Worm (Caenorhabditis elegans): ENCODE measurements around the gene prdx-2.
A peak's percentile ranks its signal among the peaks of the same experiment; 100 is the strongest.

prdx-2 gene

DNA sequence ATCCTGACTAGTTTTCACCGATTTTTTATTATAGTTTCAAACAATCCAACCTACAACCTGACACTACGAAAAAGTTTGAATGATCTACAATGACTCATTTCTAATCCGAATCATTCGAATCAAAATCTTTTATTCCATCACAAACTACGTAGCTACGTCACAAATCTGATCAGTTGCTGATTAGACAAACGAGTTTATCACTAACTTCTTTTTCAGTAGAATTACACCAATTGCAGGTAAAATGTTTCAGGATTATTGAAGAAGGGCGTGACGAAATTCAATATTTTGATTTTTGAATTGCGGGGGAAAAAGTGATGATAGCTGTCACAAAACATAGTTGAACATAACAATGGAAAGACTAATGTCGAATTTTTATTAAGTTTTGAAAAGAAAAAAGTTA, 36.4 kb upstream of the prdx-2 start:
- TF ChIP-seq hnd-1 (tag; optimal IDR thresholded peaks at IDR 0.05) = no peak
- no peak for TF ChIP-seq ama-1 (optimal IDR thresholded peaks at IDR 0.05)
- TF ChIP-seq ceh-36 (tag; optimal IDR thresholded peaks at IDR 0.05) = no peak
- TF ChIP-seq F13C5.2 (tag; optimal IDR thresholded peaks at IDR 0.05) = no peak
- TF ChIP-seq scrt-1 (GFP tag; IDR thresholded peaks at IDR 0.05) = no peak
- no peak for TF ChIP-seq ets-7 (tag; optimal IDR thresholded peaks at IDR 0.05)
- no peak for TF ChIP-seq pes-1 (GFP tag; IDR thresholded peaks at IDR 0.05)
- no peak for TF ChIP-seq tra-4 (tag; optimal IDR thresholded peaks at IDR 0.05)
- TF ChIP-seq sea-1 (GFP tag; conservative IDR thresholded peaks at IDR 0.05) = no peak
- no peak for TF ChIP-seq tbx-37 (GFP tag; conservative IDR thresholded peaks at IDR 0.05)
- no peak for TF ChIP-seq ceh-13 (GFP tag; optimal IDR thresholded peaks at IDR 0.05)
- no peak for TF ChIP-seq flt-1 (GFP tag; IDR thresholded peaks at IDR 0.05)
- no peak for TF ChIP-seq hmg-4 (GFP tag; optimal IDR thresholded peaks at IDR 0.05)
- TF ChIP-seq hmbx-1 (tag; optimal IDR thresholded peaks at IDR 0.05) = no peak
- no peak for TF ChIP-seq B0310.2 (tag; optimal IDR thresholded peaks at IDR 0.05)
- TF ChIP-seq tbx-11 (GFP tag; IDR thresholded peaks at IDR 0.05) = no peak

DNA sequence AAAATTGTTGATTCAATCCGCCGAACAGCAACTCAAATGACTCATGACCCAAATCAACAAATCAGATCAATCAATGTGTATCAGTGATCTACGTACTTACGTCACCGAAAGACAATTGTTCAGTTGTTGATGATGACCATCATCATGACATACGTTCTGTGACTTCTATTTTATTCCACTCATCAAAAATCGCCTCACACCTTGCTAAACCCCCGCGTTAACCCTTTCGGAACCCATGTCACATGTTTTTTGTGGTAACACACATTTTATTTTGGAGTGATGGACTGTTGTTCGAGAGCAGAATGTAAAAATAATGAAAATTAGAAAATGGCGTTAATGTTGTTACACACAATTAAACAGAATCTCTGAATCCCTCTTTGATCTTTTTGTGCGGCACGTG, 35.6 kb upstream of the prdx-2 start:
- TF ChIP-seq scrt-1 (GFP tag; IDR thresholded peaks at IDR 0.05) (no peak), flt-1 (GFP tag; IDR thresholded peaks at IDR 0.05) (no peak), ama-1 (optimal IDR thresholded peaks at IDR 0.05) (no peak), hmg-4 (GFP tag; optimal IDR thresholded peaks at IDR 0.05) (no peak), hmbx-1 (tag; optimal IDR thresholded peaks at IDR 0.05) (no peak), pes-1 (GFP tag; IDR thresholded peaks at IDR 0.05) (no peak)

DNA sequence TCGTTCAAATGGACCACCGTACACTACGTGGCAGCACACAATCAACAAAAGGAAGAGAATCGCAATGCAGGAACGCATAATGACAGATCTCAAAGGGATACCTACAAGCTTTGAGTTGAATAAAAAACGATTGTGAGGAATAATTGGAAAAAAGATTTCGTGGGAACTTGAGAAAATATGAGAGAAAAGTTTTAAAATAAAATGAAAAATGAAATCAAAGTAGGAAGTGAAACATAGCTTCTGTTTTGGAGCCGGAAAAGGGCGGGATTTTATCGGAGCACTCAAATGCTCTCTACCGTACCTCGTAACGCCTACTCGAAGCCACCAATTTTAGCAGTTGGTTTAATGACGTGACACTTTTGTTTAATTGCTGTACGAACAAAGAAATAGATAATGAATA, 33.2 kb upstream of the prdx-2 start, which contains the start of gene F09E5.14:
F09E5.14 (minus strand) TSS at position 101 of the 400 bp plus-strand sequence.
- no peak for TF ChIP-seq scrt-1 (GFP tag; IDR thresholded peaks at IDR 0.05)
- no peak for TF ChIP-seq ama-1 (optimal IDR thresholded peaks at IDR 0.05)
- no peak for TF ChIP-seq hmbx-1 (tag; optimal IDR thresholded peaks at IDR 0.05)
- TF ChIP-seq flt-1 (GFP tag; IDR thresholded peaks at IDR 0.05) = no peak
- TF ChIP-seq ceh-36 (tag; optimal IDR thresholded peaks at IDR 0.05) = no peak
- no peak for TF ChIP-seq pes-1 (GFP tag; IDR thresholded peaks at IDR 0.05)
- TF ChIP-seq tbx-37 (GFP tag; conservative IDR thresholded peaks at IDR 0.05) = no peak
- no peak for TF ChIP-seq tra-4 (tag; optimal IDR thresholded peaks at IDR 0.05)
- no peak for TF ChIP-seq tbx-11 (GFP tag; IDR thresholded peaks at IDR 0.05)
- no peak for TF ChIP-seq hnd-1 (tag; optimal IDR thresholded peaks at IDR 0.05)
- no peak for TF ChIP-seq sea-1 (GFP tag; conservative IDR thresholded peaks at IDR 0.05)
- TF ChIP-seq ceh-13 (GFP tag; optimal IDR thresholded peaks at IDR 0.05) = no peak
- no peak for TF ChIP-seq hmg-4 (GFP tag; optimal IDR thresholded peaks at IDR 0.05)
- no peak for TF ChIP-seq ets-7 (tag; optimal IDR thresholded peaks at IDR 0.05)
- no peak for TF ChIP-seq F13C5.2 (tag; optimal IDR thresholded peaks at IDR 0.05)
- no peak for TF ChIP-seq B0310.2 (tag; optimal IDR thresholded peaks at IDR 0.05)
- TF ChIP-seq aly-1 (tag; optimal IDR thresholded peaks at IDR 0.05) = no peak

DNA sequence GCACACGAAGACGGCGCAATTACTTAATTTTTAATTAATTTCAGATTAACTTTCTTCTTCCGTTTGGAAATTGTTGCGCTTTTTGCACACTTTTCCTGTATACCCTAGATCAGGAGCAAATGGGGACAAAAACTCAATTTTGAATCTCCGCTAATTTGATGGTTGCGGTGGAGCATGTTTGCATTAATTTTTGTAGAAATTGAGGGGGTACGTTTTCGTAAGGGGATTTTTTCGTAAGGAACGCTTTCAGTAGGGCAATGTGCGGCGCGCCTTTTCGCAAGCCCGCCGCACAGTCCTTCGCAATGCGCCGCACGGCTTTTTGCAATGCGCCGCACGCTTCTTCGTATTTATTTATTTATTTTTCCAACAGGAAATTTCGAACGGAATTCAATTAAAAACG, 31.6 kb upstream of the prdx-2 start:
- TF ChIP-seq sea-1 (GFP tag; conservative IDR thresholded peaks at IDR 0.05) = peak; percentile 87
- peak; percentile 78; the same call in 1 of the 2 replicates for TF ChIP-seq tbx-11 (GFP tag; IDR thresholded peaks at IDR 0.05)
- peak; percentile 79; the same call in 1 of the 2 replicates for TF ChIP-seq pes-1 (GFP tag; IDR thresholded peaks at IDR 0.05)
- TF ChIP-seq flt-1 (GFP tag; IDR thresholded peaks at IDR 0.05) = 0 out of 2 replicates have a peak, but pooled peaks have one; percentile 32
- TF ChIP-seq tbx-37 (GFP tag; conservative IDR thresholded peaks at IDR 0.05) = 0 out of 2 replicates have a peak, but pooled peaks have one; percentile 35
- TF ChIP-seq scrt-1 (GFP tag; IDR thresholded peaks at IDR 0.05) = peak; percentile 66; the same call in 1 of the 2 replicates

DNA sequence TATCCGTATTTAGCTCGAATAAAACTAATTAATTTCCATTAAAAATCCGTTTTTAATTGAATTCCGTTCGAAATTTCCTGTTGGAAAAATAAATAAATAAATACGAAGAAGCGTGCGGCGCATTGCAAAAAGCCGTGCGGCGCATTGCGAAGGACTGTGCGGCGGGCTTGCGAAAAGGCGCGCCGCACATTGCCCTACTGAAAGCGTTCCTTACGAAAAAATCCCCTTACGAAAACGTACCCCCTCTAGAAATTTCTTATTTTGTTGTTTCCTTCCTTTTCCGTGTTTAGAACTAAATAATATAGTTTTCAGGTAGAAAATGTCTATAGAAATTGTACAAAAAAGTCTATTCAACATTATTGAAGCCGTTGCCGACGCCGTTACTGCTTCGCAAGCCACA, 27.6 kb upstream of the prdx-2 start, which contains the start of gene F09E5.8:
F09E5.8 (plus strand) TSS at position 313 of the 400 bp plus-strand sequence.
- TF ChIP-seq pes-1 (GFP tag; IDR thresholded peaks at IDR 0.05) = peak; percentile 81
- TF ChIP-seq tbx-11 (GFP tag; IDR thresholded peaks at IDR 0.05) = peak; percentile 76
- 0 out of 2 replicates have a peak, but pooled peaks have one; percentile 35 for TF ChIP-seq scrt-1 (GFP tag; IDR thresholded peaks at IDR 0.05)

DNA sequence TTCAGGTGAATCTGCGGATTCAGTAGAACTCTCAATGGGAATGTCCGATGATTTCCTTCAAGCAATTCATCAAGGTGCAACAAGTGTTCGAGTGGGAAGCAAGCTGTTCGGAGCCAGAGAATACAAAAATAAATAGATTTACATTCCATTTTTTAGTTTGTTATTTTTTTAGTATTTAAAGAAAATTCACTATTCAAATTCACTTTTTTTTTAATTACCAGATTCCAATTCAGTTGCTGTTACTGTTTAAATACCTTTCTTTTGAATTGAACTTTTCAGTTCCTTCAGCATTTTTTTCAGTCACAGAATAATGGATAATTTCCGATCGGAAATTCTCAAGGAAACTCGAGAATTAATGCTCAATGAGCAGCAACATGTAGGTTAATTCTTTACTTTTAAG, 26.2 kb upstream of the prdx-2 start, which contains the start of gene F09E5.7:
F09E5.7 (plus strand) TSS at position 301 of the 400 bp plus-strand sequence.
- no peak for TF ChIP-seq flt-1 (GFP tag; IDR thresholded peaks at IDR 0.05)
- TF ChIP-seq sea-1 (GFP tag; conservative IDR thresholded peaks at IDR 0.05) = no peak
- TF ChIP-seq ama-1 (optimal IDR thresholded peaks at IDR 0.05) = no peak
- TF ChIP-seq F13C5.2 (tag; optimal IDR thresholded peaks at IDR 0.05) = no peak
- TF ChIP-seq tbx-11 (GFP tag; IDR thresholded peaks at IDR 0.05) = no peak
- TF ChIP-seq B0310.2 (tag; optimal IDR thresholded peaks at IDR 0.05) = no peak
- no peak for TF ChIP-seq aly-1 (tag; optimal IDR thresholded peaks at IDR 0.05)
- no peak for TF ChIP-seq ceh-36 (tag; optimal IDR thresholded peaks at IDR 0.05)
- TF ChIP-seq hmg-4 (GFP tag; optimal IDR thresholded peaks at IDR 0.05) = no peak
- TF ChIP-seq hmbx-1 (tag; optimal IDR thresholded peaks at IDR 0.05) = no peak
- TF ChIP-seq tra-4 (tag; optimal IDR thresholded peaks at IDR 0.05) = no peak
- TF ChIP-seq tbx-37 (GFP tag; conservative IDR thresholded peaks at IDR 0.05) = no peak
- no peak for TF ChIP-seq ceh-13 (GFP tag; optimal IDR thresholded peaks at IDR 0.05)
- TF ChIP-seq hnd-1 (tag; optimal IDR thresholded peaks at IDR 0.05) = no peak
- no peak for TF ChIP-seq scrt-1 (GFP tag; IDR thresholded peaks at IDR 0.05)
- TF ChIP-seq pes-1 (GFP tag; IDR thresholded peaks at IDR 0.05) = no peak

DNA sequence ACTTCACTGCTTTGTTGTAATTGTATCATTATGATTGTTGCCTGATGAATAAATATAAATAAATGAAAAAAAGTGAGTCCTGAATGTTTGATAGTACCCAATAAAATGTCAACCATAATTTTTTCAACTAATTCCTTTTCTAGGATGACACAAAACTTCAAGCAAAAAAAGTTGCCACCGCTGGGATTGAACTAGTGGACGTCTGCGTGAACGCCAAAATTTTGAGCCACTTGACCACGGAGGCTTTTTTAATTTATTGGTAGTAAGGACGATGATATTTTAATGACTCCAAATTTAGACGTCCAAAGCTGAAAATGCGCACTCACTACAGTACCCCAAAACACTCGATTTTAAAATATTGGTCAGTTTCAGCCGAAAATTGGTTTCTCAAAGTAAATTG, 24.4 kb upstream of the prdx-2 start:
- TF ChIP-seq pes-1 (GFP tag; IDR thresholded peaks at IDR 0.05) = peak; percentile 46; the same call in 1 of the 2 replicates
- TF ChIP-seq hmbx-1 (tag; optimal IDR thresholded peaks at IDR 0.05) = no peak

DNA sequence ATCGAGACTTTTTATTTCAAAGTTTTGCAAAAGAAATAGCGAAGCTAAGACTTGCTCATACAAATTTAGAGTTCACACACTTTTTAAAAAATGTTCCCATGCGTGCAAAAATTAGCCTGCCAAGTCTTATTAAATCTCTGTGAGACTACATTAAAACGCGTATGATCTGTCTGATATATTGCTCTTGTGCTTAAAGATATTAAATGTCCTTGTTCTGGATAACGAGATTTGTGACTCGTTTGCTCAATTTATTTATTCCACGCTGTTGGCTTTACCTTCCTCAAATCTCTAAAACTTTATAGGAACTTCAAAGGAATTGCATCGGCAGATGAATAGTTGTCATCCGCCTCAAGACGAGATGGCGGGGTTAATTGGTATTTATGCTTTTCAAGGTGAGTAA, 22.6 kb upstream of the prdx-2 start, which contains the start of gene srg-69:
srg-69 (plus strand) TSS at position 301 of the 400 bp plus-strand sequence.
- TF ChIP-seq flt-1 (GFP tag; IDR thresholded peaks at IDR 0.05) (no peak), aly-1 (tag; optimal IDR thresholded peaks at IDR 0.05) (no peak), sea-1 (GFP tag; conservative IDR thresholded peaks at IDR 0.05) (no peak), ceh-36 (tag; optimal IDR thresholded peaks at IDR 0.05) (no peak), ets-7 (tag; optimal IDR thresholded peaks at IDR 0.05) (no peak), tbx-11 (GFP tag; IDR thresholded peaks at IDR 0.05) (no peak), scrt-1 (GFP tag; IDR thresholded peaks at IDR 0.05) (no peak), tra-4 (tag; optimal IDR thresholded peaks at IDR 0.05) (no peak), hnd-1 (tag; optimal IDR thresholded peaks at IDR 0.05) (no peak), ceh-13 (GFP tag; optimal IDR thresholded peaks at IDR 0.05) (no peak), B0310.2 (tag; optimal IDR thresholded peaks at IDR 0.05) (no peak), ama-1 (optimal IDR thresholded peaks at IDR 0.05) (no peak), hmg-4 (GFP tag; optimal IDR thresholded peaks at IDR 0.05) (no peak), hmbx-1 (tag; optimal IDR thresholded peaks at IDR 0.05) (no peak)

Data from whole organism, early embryonic.